Worm (Caenorhabditis elegans): ENCODE data around the gene F37C4.4.

- TF ChIP-seq W03F9.2 (tag; optimal IDR thresholded peaks at IDR 0.05) = no peak
- no peak for TF ChIP-seq dao-5 (tag; optimal IDR thresholded peaks at IDR 0.05)
- TF ChIP-seq him-1 (tag; optimal IDR thresholded peaks at IDR 0.05) = no peak
These were observed 47.4 kb downstream of the F37C4.4 start, which contains the start of gene F56D6.19 for ce11 chrIV:3914462-3914861.

Measured in whole organism, L4/young adult.